Worm (Caenorhabditis elegans) whole organism, young adult: ENCODE data around the gene R11H6.2.

Experiments used
- F23B12.7 ChIP-seq: sonication (generic microtip); optimal IDR thresholded peaks from 2 replicates; lab custom pipeline; 2017; ENCODE audit warnings: missing genetic modification characterization, mild to moderate bottlenecking, missing compliant biosample characterization, antibody characterized with exemption, moderate library complexity; ENCODE audit not compliant: insufficient read depth
- F33H1.4 ChIP-seq: fragments of 200-800 bp; sonication (Bioruptor generic); IDR thresholded peaks from 2 replicates; pipeline ENCODE4 v1.3.6; 2022; ENCODE audit warnings: missing genetic modification reagents, missing genetic modification characterization, missing compliant biosample characterization
- egl-44 ChIP-seq: fragments of 200-800 bp; sonication (Bioruptor generic); IDR thresholded peaks from 2 replicates; pipeline ENCODE4 v1.3.6; 2022; ENCODE audit warnings: missing genetic modification reagents, missing genetic modification characterization, missing compliant biosample characterization
- hrde-1 ChIP-seq: sonication (generic microtip); optimal IDR thresholded peaks from 2 replicates; lab custom pipeline; 2016; ENCODE audit warnings: missing genetic modification characterization, mild to moderate bottlenecking, missing compliant biosample characterization, moderate library complexity, missing genotype, missing genetic modification reagents, borderline replicate concordance
- madf-6 ChIP-seq: fragments of 200-800 bp; sonication (Bioruptor generic); IDR thresholded peaks from 2 replicates; pipeline ENCODE4 v1.3.6; 2022; ENCODE audit warnings: missing genetic modification reagents, missing genetic modification characterization, missing compliant biosample characterization
- pha-4 ChIP-seq: fragments of 150-350 bp; sonication (generic microtip); optimal IDR thresholded peaks from 2 replicates; lab custom pipeline; 2014; ENCODE audit warnings: missing biosample characterization, missing genetic modification reagents, missing genetic modification characterization
- ztf-26 ChIP-seq: sonication (generic microtip); optimal IDR thresholded peaks from 2 replicates; lab custom pipeline; 2017; ENCODE audit warnings: missing genetic modification characterization, missing compliant biosample characterization

ce11 chrV:14640071-14640470 is 42.3 kb downstream of the R11H6.2 start, which contains the start of gene F43D2.7:
- TF ChIP-seq ztf-26 (tag; lab: Kevin White, UChicago) (no peak), egl-44 (GFP tag; lab: Robert Waterston, UW) (no peak), hrde-1 (tag; lab: Kevin White, UChicago) (no peak), pha-4 (tag; lab: Kevin White, UChicago) (no peak), F23B12.7 (tag; lab: Kevin White, UChicago) (no peak), F33H1.4 (no peak), madf-6 (GFP tag; lab: Robert Waterston, UW) (no peak)
